Fruit fly (Drosophila melanogaster): ENCODE data around the gene CG2681.
A peak's percentile ranks its signal among the peaks of the same experiment; 100 is the strongest.

- no peak for TF ChIP-seq CG10669 (GFP tag; optimal IDR thresholded peaks at IDR 0.05)
- no peak for TF ChIP-seq CG6854 (GFP tag; optimal IDR thresholded peaks at IDR 0.05)
- no peak for TF ChIP-seq Blimp-1 (GFP tag; optimal IDR thresholded peaks at IDR 0.05)
- TF ChIP-seq Lpt (GFP tag; optimal IDR thresholded peaks at IDR 0.05): no peak
- TF ChIP-seq CG15336 (GFP tag; IDR thresholded peaks at IDR 0.05): peak; percentile 55
- TF ChIP-seq Hr4 (GFP tag; optimal IDR thresholded peaks at IDR 0.05): peak; percentile 36
- no peak for TF ChIP-seq CG34406 (GFP tag; optimal IDR thresholded peaks at IDR 0.05)
Observed at dm6 chrX:2685022-2685421, 23.5 kb upstream of the CG2681 start.

Data from whole organism, prepupa.